Fruit fly (Drosophila melanogaster) whole organism, prepupa: ENCODE results near the gene CheB38c.
A peak's percentile ranks its signal among the peaks of the same experiment; 100 is the strongest.

Experiments
- Blimp-1 ChIP-seq: fragments of 200-800 bp; sonication (Bioruptor generic); optimal IDR thresholded peaks from 3 replicates; lab custom pipeline; 2017; ENCODE audit warnings: missing biosample characterization, missing genetic modification characterization, mild to moderate bottlenecking, moderate library complexity, missing genetic modification reagents
- CG10631 ChIP-seq: fragments of 200-800 bp; sonication (Bioruptor generic); optimal IDR thresholded peaks from 2 replicates; lab custom pipeline; 2016; ENCODE audit warnings: missing biosample characterization, missing genetic modification characterization
- CG10669 ChIP-seq: fragments of 200-800 bp; sonication (Bioruptor generic); optimal IDR thresholded peaks from 3 replicates; lab custom pipeline; 2018; ENCODE audit warnings: missing biosample characterization, mild to moderate bottlenecking, missing genetic modification characterization, moderate library complexity
- CG11294 ChIP-seq: fragments of 200-800 bp; sonication (Bioruptor generic); IDR thresholded peaks from 2 replicates; pipeline ENCODE4 v1.3.6; 2022; ENCODE audit warnings: missing biosample characterization, missing genetic modification characterization
- CG11762 ChIP-seq: fragments of 200-800 bp; sonication (Bioruptor generic); optimal IDR thresholded peaks from 3 replicates; lab custom pipeline; 2016; ENCODE audit warnings: missing biosample characterization, missing genetic modification characterization; ENCODE audit not compliant: insufficient read depth
- CG15336 ChIP-seq: fragments of 200-800 bp; sonication (Bioruptor generic); IDR thresholded peaks from 2 replicates; pipeline ENCODE4 v1.3.6; 2022; ENCODE audit warnings: missing biosample characterization, missing genetic modification characterization
- CG16779 ChIP-seq: fragments of 200-800 bp; sonication (Bioruptor generic); optimal IDR thresholded peaks from 3 replicates; lab custom pipeline; 2017; ENCODE audit warnings: missing biosample characterization, mild to moderate bottlenecking, missing genetic modification characterization
- CG3032 ChIP-seq: fragments of 200-800 bp; optimal IDR thresholded peaks from 2 replicates; lab custom pipeline; 2019; ENCODE audit warnings: missing biosample characterization, mild to moderate bottlenecking, missing genetic modification characterization, moderate library complexity
- CG31627 ChIP-seq: fragments of 200-800 bp; sonication (Bioruptor generic); optimal IDR thresholded peaks from 3 replicates; lab custom pipeline; 2016; ENCODE audit warnings: missing biosample characterization, missing genetic modification characterization
- CG34406 ChIP-seq: fragments of 200-800 bp; sonication (Bioruptor generic); optimal IDR thresholded peaks from 3 replicates; lab custom pipeline; 2016; ENCODE audit warnings: missing biosample characterization, missing genetic modification characterization
- CG6276 ChIP-seq: fragments of 200-800 bp; sonication (Bioruptor generic); optimal IDR thresholded peaks from 2 replicates; lab custom pipeline; 2017; ENCODE audit warnings: missing biosample characterization, mild to moderate bottlenecking, missing genetic modification characterization
- CG6792 ChIP-seq: fragments of 200-800 bp; sonication (Bioruptor generic); optimal IDR thresholded peaks from 3 replicates; lab custom pipeline; 2016; ENCODE audit warnings: missing biosample characterization, missing genetic modification characterization
- CG6808 ChIP-seq: fragments of 200-800 bp; sonication (Bioruptor generic); optimal IDR thresholded peaks from 3 replicates; lab custom pipeline; 2017; ENCODE audit warnings: missing biosample characterization, missing genetic modification characterization, mild to moderate bottlenecking, moderate library complexity, missing genetic modification reagents
- CG6854 ChIP-seq: fragments of 200-800 bp; sonication (Bioruptor generic); optimal IDR thresholded peaks from 2 replicates; lab custom pipeline; 2017; ENCODE audit warnings: missing biosample characterization, mild to moderate bottlenecking, missing genetic modification characterization
- CG7368 ChIP-seq: fragments of 200-800 bp; sonication (Bioruptor generic); optimal IDR thresholded peaks from 3 replicates; lab custom pipeline; 2016; ENCODE audit warnings: missing biosample characterization, missing genetic modification characterization
- CG8119 ChIP-seq: fragments of 200-800 bp; sonication (Bioruptor generic); IDR thresholded peaks from 3 replicates; pipeline ENCODE4 v1.3.6; 2022; ENCODE audit warnings: missing biosample characterization, missing genetic modification characterization
- CG8319 ChIP-seq: fragments of 200-800 bp; sonication (Bioruptor generic); optimal IDR thresholded peaks from 3 replicates; lab custom pipeline; 2016; ENCODE audit warnings: missing biosample characterization, missing genetic modification characterization
- CG8632 ChIP-seq: fragments of 200-800 bp; sonication (Bioruptor generic); optimal IDR thresholded peaks from 3 replicates; lab custom pipeline; 2016; ENCODE audit warnings: missing biosample characterization, missing genetic modification characterization
- CG9139 ChIP-seq: fragments of 200-800 bp; sonication (Bioruptor generic); optimal IDR thresholded peaks from 3 replicates; lab custom pipeline; 2017; ENCODE audit warnings: missing biosample characterization, mild to moderate bottlenecking, missing genetic modification characterization
- Eip75B ChIP-seq: fragments of 200-800 bp; sonication (Bioruptor generic); optimal IDR thresholded peaks from 3 replicates; lab custom pipeline; 2016; ENCODE audit warnings: missing biosample characterization, missing genetic modification characterization
- Eip78C ChIP-seq: fragments of 200-800 bp; sonication (Bioruptor generic); peaks from one replicate; lab custom pipeline; 2016; ENCODE audit warnings: missing biosample characterization, missing genetic modification characterization
- Eip93F ChIP-seq: fragments of 200-800 bp; sonication (Bioruptor generic); optimal IDR thresholded peaks from 2 replicates; lab custom pipeline; 2016; ENCODE audit warnings: missing biosample characterization, mild to moderate bottlenecking, missing genetic modification characterization
- Ets21C ChIP-seq: fragments of 200-800 bp; sonication (Bioruptor generic); optimal IDR thresholded peaks from 3 replicates; lab custom pipeline; 2016; ENCODE audit warnings: missing biosample characterization, missing genetic modification characterization
- Ets96B ChIP-seq: fragments of 200-800 bp; optimal IDR thresholded peaks from 2 replicates; lab custom pipeline; 2019; ENCODE audit warnings: missing biosample characterization, mild to moderate bottlenecking, missing genetic modification characterization, moderate library complexity
- Gug ChIP-seq: fragments of 200-800 bp; sonication (Bioruptor generic); IDR thresholded peaks from 2 replicates; pipeline ENCODE4 v1.3.6; 2022; ENCODE audit warnings: missing biosample characterization, missing genetic modification characterization
- Hr38 ChIP-seq: sonication (Bioruptor generic); optimal IDR thresholded peaks from 2 replicates; lab custom pipeline; 2016; ENCODE audit warnings: missing biosample characterization, missing genetic modification characterization
- Hr39 ChIP-seq: fragments of 200-800 bp; sonication (Bioruptor generic); optimal IDR thresholded peaks from 2 replicates; lab custom pipeline; 2016; ENCODE audit warnings: missing biosample characterization, missing genetic modification characterization
- Lpt ChIP-seq: fragments of 200-800 bp; sonication (Bioruptor generic); optimal IDR thresholded peaks from 3 replicates; lab custom pipeline; 2016; ENCODE audit warnings: missing biosample characterization, missing genetic modification characterization
- Met ChIP-seq: fragments of 200-800 bp; sonication (Bioruptor generic); optimal IDR thresholded peaks from 3 replicates; lab custom pipeline; 2016; ENCODE audit warnings: missing biosample characterization, missing genetic modification characterization
- OdsH ChIP-seq: fragments of 200-800 bp; sonication (Bioruptor generic); optimal IDR thresholded peaks from 3 replicates; lab custom pipeline; 2016; ENCODE audit warnings: missing biosample characterization, missing genetic modification characterization
- Smox ChIP-seq: fragments of 200-800 bp; sonication (Bioruptor generic); optimal IDR thresholded peaks from 3 replicates; lab custom pipeline; 2016; ENCODE audit warnings: missing biosample characterization, missing genetic modification characterization
- Sox102F ChIP-seq: fragments of 200-800 bp; sonication (Bioruptor generic); optimal IDR thresholded peaks from 2 replicates; lab custom pipeline; 2016; ENCODE audit warnings: missing biosample characterization, mild to moderate bottlenecking, missing genetic modification characterization
- Sox14 ChIP-seq: fragments of 200-800 bp; sonication (Bioruptor generic); optimal IDR thresholded peaks from 3 replicates; lab custom pipeline; 2016; ENCODE audit warnings: missing biosample characterization, missing genetic modification characterization
- Sox15 ChIP-seq: fragments of 200-800 bp; sonication (Bioruptor generic); optimal IDR thresholded peaks from 3 replicates; lab custom pipeline; 2016; ENCODE audit warnings: missing biosample characterization, missing genetic modification characterization
- achi ChIP-seq: fragments of 200-800 bp; sonication (Bioruptor generic); optimal IDR thresholded peaks from 3 replicates; lab custom pipeline; 2016; ENCODE audit warnings: missing biosample characterization, missing genetic modification characterization
- acj6 ChIP-seq: fragments of 200-800 bp; sonication (Bioruptor generic); optimal IDR thresholded peaks from 3 replicates; lab custom pipeline; 2016; ENCODE audit warnings: missing biosample characterization, missing genetic modification characterization
- cyc ChIP-seq: fragments of 200-800 bp; sonication (Bioruptor generic); optimal IDR thresholded peaks from 3 replicates; lab custom pipeline; 2016; ENCODE audit warnings: missing biosample characterization, missing genetic modification characterization
- dac ChIP-seq: fragments of 200-800 bp; sonication (Bioruptor generic); optimal IDR thresholded peaks from 2 replicates; lab custom pipeline; 2017; ENCODE audit warnings: missing biosample characterization, mild to moderate bottlenecking, missing genetic modification characterization
- dsx ChIP-seq: fragments of 200-800 bp; optimal IDR thresholded peaks from 3 replicates; lab custom pipeline; 2019; ENCODE audit warnings: missing biosample characterization, mild to moderate bottlenecking, missing genetic modification characterization, moderate library complexity; ENCODE audit not compliant: poor library complexity, severe bottlenecking
- eg ChIP-seq: fragments of 200-800 bp; sonication (Bioruptor generic); IDR thresholded peaks from 3 replicates; pipeline ENCODE4 v1.3.6; 2022; ENCODE audit warnings: missing biosample characterization, missing genetic modification characterization
- esn ChIP-seq: fragments of 200-800 bp; sonication (Bioruptor generic); optimal IDR thresholded peaks from 2 replicates; lab custom pipeline; 2016; ENCODE audit warnings: missing biosample characterization, mild to moderate bottlenecking, missing genetic modification characterization, moderate library complexity
- fd59A ChIP-seq: fragments of 200-800 bp; sonication (Bioruptor generic); optimal IDR thresholded peaks from 2 replicates; lab custom pipeline; 2017; ENCODE audit warnings: missing biosample characterization, mild to moderate bottlenecking, missing genetic modification characterization, missing genetic modification reagents
- fd85E ChIP-seq: fragments of 200-800 bp; sonication (Bioruptor generic); optimal IDR thresholded peaks from 3 replicates; lab custom pipeline; 2016; ENCODE audit warnings: missing biosample characterization, missing genetic modification characterization
- fkh ChIP-seq: fragments of 200-800 bp; sonication (Bioruptor generic); optimal IDR thresholded peaks from 3 replicates; lab custom pipeline; 2017; ENCODE audit warnings: missing biosample characterization, mild to moderate bottlenecking, missing genetic modification characterization, moderate library complexity
- lz ChIP-seq: fragments of 200-800 bp; sonication (Bioruptor generic); optimal IDR thresholded peaks from 3 replicates; lab custom pipeline; 2016; ENCODE audit warnings: missing biosample characterization, missing genetic modification characterization
- net ChIP-seq: fragments of 200-800 bp; sonication (Bioruptor generic); optimal IDR thresholded peaks from 3 replicates; lab custom pipeline; 2016; ENCODE audit warnings: missing biosample characterization, missing genetic modification characterization
- spab ChIP-seq: fragments of 200-800 bp; sonication (Bioruptor generic); optimal IDR thresholded peaks from 2 replicates; lab custom pipeline; 2017; ENCODE audit warnings: missing biosample characterization, mild to moderate bottlenecking, missing genetic modification characterization, missing genetic modification reagents
- ss ChIP-seq, 2 experiments: fragments of 200-800 bp; sonication (Bioruptor generic); optimal IDR thresholded peaks; 2 replicates in 1 of 2; 3 replicates in 1 of 2; lab custom pipeline; 2017 to 2018; ENCODE audit warnings: mild to moderate bottlenecking in 2 of 2, missing biosample characterization in 2 of 2, missing genetic modification characterization in 2 of 2, moderate library complexity in 1 of 2
- svp ChIP-seq: fragments of 200-800 bp; sonication (Bioruptor generic); peaks from one replicate; lab custom pipeline; 2016; ENCODE audit warnings: missing biosample characterization, missing genetic modification characterization
- topi ChIP-seq: fragments of 200-800 bp; sonication (Bioruptor generic); optimal IDR thresholded peaks from 3 replicates; lab custom pipeline; 2016; ENCODE audit warnings: missing biosample characterization, missing genetic modification characterization
- vri ChIP-seq: fragments of 200-800 bp; sonication (Bioruptor generic); optimal IDR thresholded peaks from 3 replicates; lab custom pipeline; 2016; ENCODE audit warnings: missing biosample characterization, mild to moderate bottlenecking, missing genetic modification characterization

CheB38c gene

DNA sequence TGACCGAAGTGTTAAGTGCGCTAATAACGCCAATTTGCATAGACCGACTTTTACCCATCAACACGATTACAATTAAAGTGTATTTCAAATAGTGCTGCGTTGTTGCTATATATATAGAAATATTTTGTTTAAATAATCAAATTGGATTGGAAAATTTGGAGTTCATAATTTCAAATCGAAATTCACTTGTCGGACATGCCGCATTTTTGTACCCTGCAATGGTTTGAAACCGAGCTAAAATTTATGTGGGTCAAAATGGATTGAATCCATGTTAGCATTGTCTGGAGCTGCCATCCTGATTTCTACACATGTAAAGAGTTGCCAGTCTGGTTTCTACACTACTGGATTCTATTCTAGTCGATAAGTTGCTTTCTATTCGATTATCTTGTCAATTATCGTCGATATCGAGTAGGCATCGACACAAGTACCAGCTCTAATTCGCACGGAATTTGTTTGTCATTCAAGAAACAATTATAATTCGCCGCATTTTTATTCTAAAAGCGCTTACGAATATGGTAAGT is 33.3 kb downstream of the CheB38c start, which contains the start of gene Pomp:
Pomp (plus strand) TSS at position 386 of the 521 bp plus-strand sequence.
- TF ChIP-seq Lpt (GFP tag; lab: Kevin White, UChicago) (peak; percentile 59), Sox15 (GFP tag; lab: Kevin White, UChicago) (peak; percentile 39), cyc (GFP tag; lab: Kevin White, UChicago) (peak; percentile 71), CG8319 (peak; percentile 66), Eip78C (GFP tag; lab: Kevin White, UChicago) (peak; percentile 93), svp (GFP tag; lab: Kevin White, UChicago) (peak; percentile 84), Hr38 (no peak), Ets21C (GFP tag; lab: Kevin White, UChicago) (peak; percentile 52), CG34406 (GFP tag; lab: Kevin White, UChicago) (peak; percentile 73), acj6 (GFP tag; lab: Kevin White, UChicago) (peak; percentile 77), CG3032 (peak; percentile 68), CG6276 (no peak), Met (peak; percentile 69), CG6792 (GFP tag; lab: Kevin White, UChicago) (peak; percentile 62), net (peak; percentile 75), CG6854 (GFP tag; lab: Kevin White, UChicago) (no peak), OdsH (GFP tag; lab: Kevin White, UChicago) (peak; percentile 80), Eip75B (peak; percentile 94), CG6808 (GFP tag; lab: Kevin White, UChicago) (no peak), CG10631 (peak; percentile 68), Smox (peak; percentile 75), CG9139 (GFP tag; lab: Kevin White, UChicago) (no peak), CG15336 (GFP tag; lab: Robert Waterston, UW) (peak; percentile 80), Hr39 (GFP tag; lab: Kevin White, UChicago) (peak; percentile 64), Eip93F (GFP tag; lab: Kevin White, UChicago) (peak; percentile 53), CG8632 (GFP tag; lab: Kevin White, UChicago) (peak; percentile 64), achi (GFP tag; lab: Kevin White, UChicago) (peak; percentile 69), fkh (GFP tag; lab: Kevin White, UChicago) (no peak), CG31627 (peak; percentile 70), fd85E (GFP tag; lab: Kevin White, UChicago) (peak; percentile 39), CG8119 (GFP tag; lab: Robert Waterston, UW) (peak; percentile 73; the same call in 2 of the 3 replicates), Sox14 (GFP tag; lab: Kevin White, UChicago) (peak; percentile 53), topi (GFP tag; lab: Kevin White, UChicago) (peak; percentile 74), CG16779 (tag; lab: Kevin White, UChicago) (no peak), CG10669 (GFP tag; lab: Kevin White, UChicago) (peak; percentile 62), CG11762 (GFP tag; lab: Kevin White, UChicago) (peak; percentile 51), dac (GFP tag; lab: Kevin White, UChicago) (peak; percentile 56), esn (GFP tag; lab: Kevin White, UChicago) (peak; percentile 82), spab (GFP tag; lab: Kevin White, UChicago) (peak; percentile 36), Gug (GFP tag; lab: Robert Waterston, UW) (peak; percentile 28; the same call in 1 of the 2 replicates), dsx (no peak), CG7368 (GFP tag; lab: Kevin White, UChicago) (peak; percentile 74), eg (peak; percentile 87), Blimp-1 (GFP tag; lab: Kevin White, UChicago) (peak; percentile 42), CG11294 (GFP tag; lab: Robert Waterston, UW) (peak; percentile 51; the same call in 1 of the 2 replicates), vri (GFP tag; lab: Kevin White, UChicago) (peak; percentile 61), Ets96B (tag; lab: Kevin White, UChicago) (peak; percentile 56), Sox102F (peak; percentile 76), ss (GFP tag; optimal IDR thresholded peaks at IDR 0.05; lab: Kevin White, UChicago) (peak in 1 of 2 experiments; percentile 13), fd59A (GFP tag; lab: Kevin White, UChicago) (peak; percentile 3), lz (peak; percentile 66)
